ENCODE assay signal across 2 fruit fly cellular contexts in the genomic region with DNA sequence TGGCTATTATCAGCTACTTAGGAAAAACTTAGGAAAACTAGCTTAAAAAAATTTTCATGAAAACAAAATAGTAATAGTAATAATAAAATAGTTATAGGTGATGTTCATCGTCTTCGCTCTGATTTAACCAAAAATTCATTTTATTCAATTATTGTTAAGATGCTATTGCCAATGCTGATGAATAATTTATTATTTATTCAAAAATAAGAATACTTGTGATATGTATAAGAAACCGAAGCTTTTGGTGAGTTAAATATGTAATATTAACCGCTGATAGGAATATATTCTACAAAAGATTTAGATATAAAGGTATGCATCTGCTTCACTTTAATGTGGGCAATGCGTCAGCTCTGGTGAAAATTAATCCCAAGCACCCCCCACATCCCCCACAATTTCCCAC.
TF ChIP-seq lines count a peak whose summit lies in the region.

No protein-coding gene starts in this region.

- no peak for TF ChIP-seq CTCF in whole organism, embryonic (GFP tag; optimal IDR thresholded peaks at IDR 0.05; lab: Kevin White, UChicago)

TF ChIP-seq in whole organism, embryonic, 481 proteins besides CTCF, POLR2A, EP300 and RAD21:
- TF ChIP-seq CG12744 (GFP tag; optimal IDR thresholded peaks at IDR 0.05; lab: Kevin White, UChicago), result no peak
- TF ChIP-seq row (GFP tag; IDR thresholded peaks at IDR 0.05; lab: Robert Waterston, UW), result peak; percentile 45; the same call in 1 of the 3 replicates
- no peak for TF ChIP-seq CG10267 (tag; optimal IDR thresholded peaks at IDR 0.05; lab: Kevin White, UChicago)
- TF ChIP-seq HmgD (GFP tag; optimal IDR thresholded peaks at IDR 0.05; lab: Kevin White, UChicago), result no peak
- TF ChIP-seq Eip74EF (GFP tag; optimal IDR thresholded peaks at IDR 0.05; lab: Kevin White, UChicago), result no peak
- TF ChIP-seq nmo (GFP tag; optimal IDR thresholded peaks at IDR 0.05; lab: Kevin White, UChicago), result peak; percentile 10
- peak; percentile 15 for TF ChIP-seq gem (tag; optimal IDR thresholded peaks at IDR 0.05; lab: Kevin White, UChicago)
- TF ChIP-seq Sry-β (GFP tag; optimal IDR thresholded peaks at IDR 0.05; lab: Kevin White, UChicago), result peak; percentile 83
- peak; percentile 13 for TF ChIP-seq grau (tag; optimal IDR thresholded peaks at IDR 0.05; lab: Kevin White, UChicago)
- peak; percentile 33 for TF ChIP-seq CG11504 (tag; optimal IDR thresholded peaks at IDR 0.05; lab: Kevin White, UChicago)
- peak; percentile 3 for TF ChIP-seq CoRest (tag; optimal IDR thresholded peaks at IDR 0.05; lab: Kevin White, UChicago)
- TF ChIP-seq CG31441 (GFP tag; IDR thresholded peaks at IDR 0.05; lab: Robert Waterston, UW), result 0 out of 2 replicates have a peak, but pooled peaks have one; percentile 14
- peak; percentile 8 for TF ChIP-seq CG2678 (tag; optimal IDR thresholded peaks at IDR 0.05; lab: Kevin White, UChicago)

TF ChIP-seq in whole organism, prepupa, 60 proteins besides CTCF, POLR2A, EP300 and RAD21:
- TF ChIP-seq dac (GFP tag; optimal IDR thresholded peaks at IDR 0.05; lab: Kevin White, UChicago) (no peak), Eip78C (GFP tag; lab: Kevin White, UChicago) (peak; percentile 52)
